Worm (Caenorhabditis elegans) whole organism, L2 larva: ENCODE data around the gene nhr-198.

Source experiments
- ama-1 ChIP-seq: fragments of 150-350 bp; optimal IDR thresholded peaks from 2 replicates; lab custom pipeline; 2018; ENCODE audit warnings: inconsistent platforms
- nhr-129 ChIP-seq: fragments of 150-350 bp; optimal IDR thresholded peaks from 2 replicates; lab custom pipeline; 2014; ENCODE audit warnings: missing biosample characterization, missing genetic modification characterization
- nhr-77 ChIP-seq: fragments of 150-350 bp; optimal IDR thresholded peaks from 2 replicates; lab custom pipeline; 2014; ENCODE audit warnings: missing biosample characterization, missing genetic modification characterization
- sma-9 ChIP-seq, 2 experiments: fragments of 150-350 bp in 1 of 2; sonication (generic microtip) in 1 of 2; optimal IDR thresholded peaks; 2 replicates each; lab custom pipeline; 2014 to 2016; ENCODE audit warnings: missing genetic modification characterization in 2 of 2, mild to moderate bottlenecking in 1 of 2, missing biosample characterization in 1 of 2, missing compliant biosample characterization in 1 of 2, missing genetic modification reagents in 1 of 2, moderate library complexity in 1 of 2
- snpc-4 ChIP-seq: fragments of 150-350 bp; optimal IDR thresholded peaks from 2 replicates; lab custom pipeline; 2014; ENCODE audit warnings: missing biosample characterization, missing genetic modification characterization

ce11 chrV:15730459-15730858, 36.7 kb downstream of the nhr-198 start, which contains the start of gene Y6E2A.10:
- TF ChIP-seq snpc-4 (tag; lab: Kevin White, UChicago) (no peak), sma-9 (GFP tag; optimal IDR thresholded peaks at IDR 0.05; lab: Kevin White, UChicago) (no peak), sma-9 (tag; optimal IDR thresholded peaks at IDR 0.05; lab: Kevin White, UChicago) (no peak), ama-1 (no peak), nhr-77 (no peak), nhr-129 (tag; lab: Kevin White, UChicago) (no peak)
